Worm (Caenorhabditis elegans): ENCODE measurements around the gene C42D4.13.

Gene C42D4.13

DNA sequence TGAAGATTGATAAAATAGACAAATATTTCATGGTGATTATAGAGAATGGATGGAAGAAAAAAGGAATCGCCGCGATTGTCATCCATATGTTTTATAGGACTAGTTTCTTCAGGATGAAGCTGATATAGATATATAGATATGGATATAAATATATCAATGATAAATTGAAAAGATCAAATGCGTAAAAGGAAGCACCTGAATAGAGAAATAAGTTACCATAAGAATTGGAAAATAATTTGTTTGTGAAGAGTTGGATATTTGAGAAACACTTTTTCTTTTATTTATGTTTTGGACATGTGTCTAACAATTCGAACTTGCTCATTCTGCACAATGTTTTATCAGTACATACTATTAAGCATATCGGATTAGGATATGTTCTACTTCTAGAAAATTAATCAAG, at the start of gene C42D4.13:
TSS of gene C42D4.13 (minus strand) at position 101 of the 400 bp plus-strand sequence.
- TF ChIP-seq med-1 (GFP tag; optimal IDR thresholded peaks at IDR 0.05; ENCODE audit: insufficient read depth), result no peak
- TF ChIP-seq flt-1 (GFP tag; IDR thresholded peaks at IDR 0.05), result no peak
- TF ChIP-seq ztf-29 (GFP tag; IDR thresholded peaks at IDR 0.05), result no peak
- no peak for TF ChIP-seq klf-2 (GFP tag; conservative IDR thresholded peaks at IDR 0.05)
- no peak for TF ChIP-seq cog-1 (tag; optimal IDR thresholded peaks at IDR 0.05)
- no peak for TF ChIP-seq ztf-23 (GFP tag; IDR thresholded peaks at IDR 0.05)
- no peak for TF ChIP-seq tab-1 (GFP tag; IDR thresholded peaks at IDR 0.05)
- no peak for TF ChIP-seq ref-1 (GFP tag; conservative IDR thresholded peaks at IDR 0.05)
- no peak for TF ChIP-seq T22C8.4 (GFP tag; IDR thresholded peaks at IDR 0.05)

DNA sequence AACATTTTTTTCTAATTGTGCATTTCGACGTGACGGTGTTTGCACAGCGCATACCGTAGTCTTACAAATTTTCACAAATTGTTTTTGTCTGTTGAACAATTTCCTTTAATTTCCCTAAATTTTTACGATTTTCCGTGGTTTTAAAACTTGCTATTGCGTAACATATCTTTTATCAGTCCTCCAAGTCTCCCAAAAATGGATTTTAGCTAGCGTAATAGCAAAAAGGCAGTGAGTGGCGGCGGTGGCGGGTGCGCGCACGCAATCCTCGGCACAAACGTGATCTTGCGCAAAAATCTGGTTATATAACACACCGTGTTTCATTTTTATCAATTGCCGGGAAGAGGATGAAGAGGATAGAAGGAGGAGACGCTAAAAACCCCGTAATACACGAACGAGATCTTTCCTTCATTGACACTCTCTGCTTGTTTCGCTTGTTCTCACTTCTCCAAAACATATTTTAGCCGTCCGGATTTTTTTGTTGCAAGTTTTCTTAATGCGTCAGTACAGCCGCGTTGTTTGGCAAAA, 48.4 kb upstream of the C42D4.13 start:
- no peak for TF ChIP-seq ztf-29 (GFP tag; IDR thresholded peaks at IDR 0.05)
- no peak for TF ChIP-seq cog-1 (tag; optimal IDR thresholded peaks at IDR 0.05)
- TF ChIP-seq ztf-23 (GFP tag; IDR thresholded peaks at IDR 0.05), result no peak
- no peak for TF ChIP-seq med-1 (GFP tag; optimal IDR thresholded peaks at IDR 0.05; ENCODE audit: insufficient read depth)
- no peak for TF ChIP-seq ref-1 (GFP tag; conservative IDR thresholded peaks at IDR 0.05)
- no peak for TF ChIP-seq flt-1 (GFP tag; IDR thresholded peaks at IDR 0.05)
- TF ChIP-seq T22C8.4 (GFP tag; IDR thresholded peaks at IDR 0.05), result no peak
- TF ChIP-seq klf-2 (GFP tag; conservative IDR thresholded peaks at IDR 0.05), result no peak
- no peak for TF ChIP-seq tab-1 (GFP tag; IDR thresholded peaks at IDR 0.05)

DNA sequence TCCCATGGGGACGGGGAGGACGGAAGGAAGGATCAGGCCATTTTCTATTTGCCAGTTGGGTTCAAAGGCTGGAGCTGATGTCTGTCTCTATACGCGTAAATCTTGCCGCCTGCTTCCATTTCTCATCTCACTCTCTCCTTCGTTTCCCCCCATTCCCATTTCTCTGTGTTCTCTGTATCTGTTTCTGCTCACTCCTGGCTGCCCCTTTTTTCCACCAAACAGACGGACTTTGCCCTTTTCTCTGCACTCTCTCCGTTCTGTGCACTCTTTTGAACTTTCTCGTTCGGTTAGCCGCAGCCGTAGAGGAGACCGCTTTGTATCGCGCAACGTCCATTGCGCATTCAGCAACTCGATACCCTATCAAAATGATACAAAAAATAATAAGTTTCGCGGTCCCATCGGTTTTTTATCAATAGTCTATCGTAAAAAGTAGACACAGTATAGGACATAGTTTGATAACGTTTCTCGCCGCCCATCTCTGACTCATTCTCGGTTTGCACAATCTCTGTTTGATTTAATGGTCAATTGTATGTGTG, 47.5 kb upstream of the C42D4.13 start:
- TF ChIP-seq ref-1 (GFP tag; conservative IDR thresholded peaks at IDR 0.05), result no peak
- no peak for TF ChIP-seq klf-2 (GFP tag; conservative IDR thresholded peaks at IDR 0.05)
- TF ChIP-seq tab-1 (GFP tag; IDR thresholded peaks at IDR 0.05), result 0 out of 2 replicates have a peak, but pooled peaks have one; percentile 52
- no peak for TF ChIP-seq med-1 (GFP tag; optimal IDR thresholded peaks at IDR 0.05; ENCODE audit: insufficient read depth)
- peak; percentile 58 for TF ChIP-seq cog-1 (tag; optimal IDR thresholded peaks at IDR 0.05)
- peak; percentile 55; the same call in 1 of the 2 replicates for TF ChIP-seq ztf-23 (GFP tag; IDR thresholded peaks at IDR 0.05)
- no peak for TF ChIP-seq ztf-29 (GFP tag; IDR thresholded peaks at IDR 0.05)
- no peak for TF ChIP-seq T22C8.4 (GFP tag; IDR thresholded peaks at IDR 0.05)
- peak; percentile 68 for TF ChIP-seq flt-1 (GFP tag; IDR thresholded peaks at IDR 0.05)

DNA sequence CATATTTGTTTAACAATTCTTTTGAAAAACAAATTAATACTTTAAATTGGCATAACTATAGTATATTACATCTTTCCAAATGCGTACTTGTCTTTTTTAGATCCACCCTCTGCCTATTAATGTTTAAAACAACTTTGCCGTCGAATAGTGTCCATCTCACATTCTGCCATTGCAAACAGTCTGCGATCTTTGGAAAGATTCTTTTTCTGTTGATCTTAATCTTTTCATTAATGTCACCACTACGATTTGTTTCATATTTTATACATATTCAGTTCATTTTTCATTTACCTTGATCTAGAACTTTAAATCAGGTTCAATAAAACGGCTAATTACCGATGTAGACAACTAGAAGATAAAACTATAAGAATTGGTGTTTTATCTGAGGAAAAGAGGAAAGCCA, 46.7 kb upstream of the C42D4.13 start:
- no peak for TF ChIP-seq ref-1 (GFP tag; conservative IDR thresholded peaks at IDR 0.05)
- no peak for TF ChIP-seq klf-2 (GFP tag; conservative IDR thresholded peaks at IDR 0.05)
- no peak for TF ChIP-seq cog-1 (tag; optimal IDR thresholded peaks at IDR 0.05)
- TF ChIP-seq flt-1 (GFP tag; IDR thresholded peaks at IDR 0.05), result no peak
- TF ChIP-seq ztf-23 (GFP tag; IDR thresholded peaks at IDR 0.05), result no peak
- no peak for TF ChIP-seq T22C8.4 (GFP tag; IDR thresholded peaks at IDR 0.05)
- TF ChIP-seq tab-1 (GFP tag; IDR thresholded peaks at IDR 0.05), result no peak
- no peak for TF ChIP-seq ztf-29 (GFP tag; IDR thresholded peaks at IDR 0.05)
- TF ChIP-seq med-1 (GFP tag; optimal IDR thresholded peaks at IDR 0.05; ENCODE audit: insufficient read depth), result no peak

DNA sequence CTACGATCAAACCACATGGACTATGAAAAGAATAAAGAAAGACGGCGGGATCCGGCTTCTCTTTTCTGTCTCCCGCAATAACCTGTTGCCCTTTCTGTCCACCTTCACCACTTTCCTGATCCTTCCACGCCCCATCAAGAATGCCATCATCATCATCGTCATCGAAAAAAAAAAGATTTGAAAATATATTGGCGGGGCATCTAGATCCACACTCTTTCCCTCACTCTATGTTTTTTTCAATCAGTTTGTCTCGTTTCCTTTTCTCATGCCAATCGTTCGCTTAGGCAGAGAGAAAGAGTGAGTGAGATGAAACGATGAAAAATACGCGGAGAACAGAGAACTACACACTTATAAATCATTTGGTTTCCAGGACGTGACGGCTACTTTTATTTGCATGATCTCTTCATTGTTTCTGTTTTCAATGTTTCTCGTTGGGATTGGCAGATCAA, 45.7 kb upstream of the C42D4.13 start:
- no peak for TF ChIP-seq med-1 (GFP tag; optimal IDR thresholded peaks at IDR 0.05; ENCODE audit: insufficient read depth)
- TF ChIP-seq flt-1 (GFP tag; IDR thresholded peaks at IDR 0.05), result no peak
- TF ChIP-seq T22C8.4 (GFP tag; IDR thresholded peaks at IDR 0.05), result no peak
- no peak for TF ChIP-seq tab-1 (GFP tag; IDR thresholded peaks at IDR 0.05)
- no peak for TF ChIP-seq ztf-23 (GFP tag; IDR thresholded peaks at IDR 0.05)
- TF ChIP-seq ref-1 (GFP tag; conservative IDR thresholded peaks at IDR 0.05), result no peak
- no peak for TF ChIP-seq ztf-29 (GFP tag; IDR thresholded peaks at IDR 0.05)
- TF ChIP-seq cog-1 (tag; optimal IDR thresholded peaks at IDR 0.05), result no peak
- TF ChIP-seq klf-2 (GFP tag; conservative IDR thresholded peaks at IDR 0.05), result no peak

DNA sequence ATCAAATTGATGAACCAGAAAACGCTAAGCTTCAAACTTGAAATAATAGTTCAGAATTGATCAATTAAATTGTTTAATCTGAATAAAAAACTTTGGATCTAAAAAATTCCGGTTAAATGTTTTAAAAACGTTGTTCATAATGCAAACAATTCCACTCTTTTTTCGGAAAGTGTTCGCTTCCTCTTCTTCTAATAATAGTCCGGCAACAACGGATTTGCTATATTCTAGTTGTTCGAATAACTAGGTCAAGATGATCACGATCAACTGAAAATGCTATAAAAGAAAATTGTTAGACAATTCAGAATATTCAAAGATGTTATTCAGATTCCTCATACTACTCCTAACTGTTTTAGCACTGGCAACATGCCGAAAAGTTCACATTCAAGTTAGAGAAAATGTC, 43.0 kb upstream of the C42D4.13 start, which contains the start of gene D2024.4:
TSS of gene D2024.4 (plus strand) at position 301 of the 400 bp plus-strand sequence.
- TF ChIP-seq ztf-29 (GFP tag; IDR thresholded peaks at IDR 0.05) (no peak), tab-1 (GFP tag; IDR thresholded peaks at IDR 0.05) (no peak), klf-2 (GFP tag; conservative IDR thresholded peaks at IDR 0.05) (no peak), T22C8.4 (GFP tag; IDR thresholded peaks at IDR 0.05) (no peak), cog-1 (tag; optimal IDR thresholded peaks at IDR 0.05) (no peak), ztf-23 (GFP tag; IDR thresholded peaks at IDR 0.05) (no peak), ref-1 (GFP tag; conservative IDR thresholded peaks at IDR 0.05) (no peak), flt-1 (GFP tag; IDR thresholded peaks at IDR 0.05) (no peak), med-1 (GFP tag; optimal IDR thresholded peaks at IDR 0.05; ENCODE audit: insufficient read depth) (no peak)

ce11 chrIV:7230198-7230597, 42.3 kb upstream of the C42D4.13 start, which contains the start of gene cap-1:
Gene cap-1, minus strand, starts transcription at chrIV:7230223.
- TF ChIP-seq ref-1 (GFP tag; conservative IDR thresholded peaks at IDR 0.05) (no peak), flt-1 (GFP tag; IDR thresholded peaks at IDR 0.05) (peak; percentile 60), T22C8.4 (GFP tag; IDR thresholded peaks at IDR 0.05) (peak; percentile 78), cog-1 (tag; optimal IDR thresholded peaks at IDR 0.05) (peak; percentile 33), tab-1 (GFP tag; IDR thresholded peaks at IDR 0.05) (no peak), klf-2 (GFP tag; conservative IDR thresholded peaks at IDR 0.05) (no peak), ztf-29 (GFP tag; IDR thresholded peaks at IDR 0.05) (no peak), ztf-23 (GFP tag; IDR thresholded peaks at IDR 0.05) (no peak), med-1 (GFP tag; optimal IDR thresholded peaks at IDR 0.05; ENCODE audit: insufficient read depth) (no peak)

DNA sequence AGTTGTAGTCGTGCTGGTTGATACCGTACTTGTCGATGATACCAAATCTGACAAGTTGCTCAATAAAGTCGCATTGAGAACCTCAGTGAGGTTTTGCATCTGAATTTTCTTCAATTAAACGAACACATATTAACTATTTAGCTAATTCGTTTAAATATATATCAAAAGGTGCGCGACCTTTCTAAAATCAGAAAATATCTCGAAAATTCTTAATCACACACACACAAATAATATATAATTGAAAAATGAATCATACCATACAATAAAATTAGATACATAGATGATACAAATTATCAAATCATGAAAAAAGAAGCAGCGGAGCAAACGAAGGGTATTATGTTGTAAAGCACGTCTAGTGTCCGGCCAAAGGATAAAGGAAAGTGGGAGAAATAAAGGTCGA, 40.3 kb upstream of the C42D4.13 start, which contains the start of gene D2024.5:
TSS of gene D2024.5 (minus strand) at position 101 of the 400 bp plus-strand sequence.
- no peak for TF ChIP-seq cog-1 (tag; optimal IDR thresholded peaks at IDR 0.05)
- TF ChIP-seq ref-1 (GFP tag; conservative IDR thresholded peaks at IDR 0.05), result no peak
- no peak for TF ChIP-seq ztf-23 (GFP tag; IDR thresholded peaks at IDR 0.05)
- no peak for TF ChIP-seq klf-2 (GFP tag; conservative IDR thresholded peaks at IDR 0.05)
- TF ChIP-seq flt-1 (GFP tag; IDR thresholded peaks at IDR 0.05), result no peak

DNA sequence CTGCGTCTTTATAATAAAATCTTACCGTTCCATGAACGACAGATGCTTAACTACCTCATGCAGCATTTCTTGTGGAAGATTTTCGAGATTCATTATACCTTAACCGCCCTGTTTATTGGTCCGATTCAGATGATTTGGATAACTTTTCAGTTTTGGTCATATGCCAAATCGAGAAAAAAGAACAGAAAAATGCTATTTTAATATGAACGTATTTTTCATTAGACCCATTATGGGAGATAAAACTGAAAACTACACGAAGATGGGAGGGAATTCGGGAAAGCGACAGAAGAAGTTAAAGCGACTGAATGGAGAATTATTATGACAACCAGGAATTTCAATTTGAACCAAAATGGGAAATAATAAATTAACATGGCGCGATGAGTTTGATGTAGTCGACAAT, 39.1 kb upstream of the C42D4.13 start, which contains the start of gene R13A1.10:
TSS of gene R13A1.10 (minus strand) at position 101 of the 400 bp plus-strand sequence.
- TF ChIP-seq ztf-23 (GFP tag; IDR thresholded peaks at IDR 0.05) (no peak), flt-1 (GFP tag; IDR thresholded peaks at IDR 0.05) (no peak), tab-1 (GFP tag; IDR thresholded peaks at IDR 0.05) (no peak), cog-1 (tag; optimal IDR thresholded peaks at IDR 0.05) (no peak), ztf-29 (GFP tag; IDR thresholded peaks at IDR 0.05) (no peak), T22C8.4 (GFP tag; IDR thresholded peaks at IDR 0.05) (no peak), ref-1 (GFP tag; conservative IDR thresholded peaks at IDR 0.05) (no peak), med-1 (GFP tag; optimal IDR thresholded peaks at IDR 0.05; ENCODE audit: insufficient read depth) (no peak), klf-2 (GFP tag; conservative IDR thresholded peaks at IDR 0.05) (no peak)
